Worm (Caenorhabditis elegans) whole organism, young adult: ENCODE measurements around the gene ntr-2.
"Not testable (repeated sequence)": the region's sequence is repeated elsewhere in the genome, so short reads cannot be mapped to it uniquely, and the experiment has no call there.

Experiments
- B0019.2 ChIP-seq: fragments of 200-800 bp; sonication (Bioruptor generic); conservative IDR thresholded peaks from 2 replicates; pipeline ENCODE4 v1.3.6; 2022; ENCODE audit warnings: missing genetic modification reagents, missing genetic modification characterization, missing compliant biosample characterization
- F37B4.10 ChIP-seq: fragments of 200-800 bp; sonication (Bioruptor generic); IDR thresholded peaks from 2 replicates; pipeline ENCODE4 v1.3.6; 2022; ENCODE audit warnings: missing genetic modification characterization, missing compliant biosample characterization
- F55B11.4 ChIP-seq: sonication (generic microtip); optimal IDR thresholded peaks from 2 replicates; lab custom pipeline; 2016; ENCODE audit warnings: missing compliant biosample characterization, missing genetic modification characterization, borderline replicate concordance; ENCODE audit not compliant: insufficient read depth
- K12H6.12 ChIP-seq: fragments of 200-800 bp; sonication (Bioruptor generic); optimal IDR thresholded peaks from 2 replicates; lab custom pipeline; 2018; ENCODE audit warnings: mild to moderate bottlenecking, missing genetic modification characterization, missing compliant biosample characterization
- T07F8.4 ChIP-seq: sonication (generic microtip); optimal IDR thresholded peaks from 2 replicates; lab custom pipeline; 2016; ENCODE audit warnings: mild to moderate bottlenecking, missing genetic modification characterization, moderate library complexity, missing compliant biosample characterization
- Y53G8AR.9 ChIP-seq: fragments of 200-800 bp; sonication (Bioruptor generic); conservative IDR thresholded peaks from 2 replicates; pipeline ENCODE4 v1.3.6; 2022; ENCODE audit warnings: missing genetic modification reagents, missing genetic modification characterization, missing compliant biosample characterization
- athp-1 ChIP-seq: sonication (generic microtip); optimal IDR thresholded peaks from 2 replicates; lab custom pipeline; 2017; ENCODE audit warnings: mild to moderate bottlenecking, missing genetic modification characterization, missing compliant biosample characterization
- attf-3 ChIP-seq: fragments of 200-800 bp; sonication (Bioruptor generic); conservative IDR thresholded peaks from 2 replicates; pipeline ENCODE4 v1.3.6; 2022; ENCODE audit warnings: missing genetic modification reagents, missing genetic modification characterization, missing compliant biosample characterization
- attf-5 ChIP-seq: fragments of 200-800 bp; sonication (Bioruptor generic); optimal IDR thresholded peaks from 2 replicates; lab custom pipeline; 2018; ENCODE audit warnings: mild to moderate bottlenecking, missing genetic modification characterization, missing compliant biosample characterization
- bed-1 ChIP-seq: fragments of 200-800 bp; sonication (Bioruptor generic); IDR thresholded peaks from 2 replicates; pipeline ENCODE4 v1.3.6; 2022; ENCODE audit warnings: missing genetic modification reagents, missing genetic modification characterization, missing compliant biosample characterization
- ccch-3 ChIP-seq: fragments of 200-800 bp; sonication (Bioruptor generic); optimal IDR thresholded peaks from 2 replicates; lab custom pipeline; 2018; ENCODE audit warnings: mild to moderate bottlenecking, missing genetic modification characterization, missing compliant biosample characterization
- cebp-1 ChIP-seq, 2 experiments: fragments of 200-800 bp in 1 of 2; sonication (Bioruptor generic) in 1 of 2; sonication (generic microtip) in 1 of 2; IDR thresholded peaks in 1 of 2; optimal IDR thresholded peaks in 1 of 2; 2 replicates each; pipeline versions ENCODE4 v1.3.6 to Lab custom; 2017 to 2022; ENCODE audit warnings: missing compliant biosample characterization in 2 of 2, missing genetic modification characterization in 2 of 2, mild to moderate bottlenecking in 1 of 2, missing genetic modification reagents in 1 of 2, moderate library complexity in 1 of 2
- ceh-79 ChIP-seq: sonication (generic microtip); optimal IDR thresholded peaks from 2 replicates; lab custom pipeline; 2017; ENCODE audit warnings: mild to moderate bottlenecking, missing genetic modification characterization, missing compliant biosample characterization
- egrh-3 ChIP-seq: fragments of 200-800 bp; sonication (Bioruptor generic); IDR thresholded peaks from 2 replicates; pipeline ENCODE4 v1.3.6; 2022; ENCODE audit warnings: missing genetic modification reagents, missing genetic modification characterization, missing compliant biosample characterization
- him-1 ChIP-seq: sonication (generic microtip); optimal IDR thresholded peaks from 2 replicates; lab custom pipeline; 2016; ENCODE audit warnings: missing genotype, missing genetic modification reagents, missing genetic modification characterization, missing compliant biosample characterization
- hmg-1.2 ChIP-seq: fragments of 200-800 bp; sonication (Bioruptor generic); IDR thresholded peaks from 2 replicates; pipeline ENCODE4 v1.3.6; 2022; ENCODE audit warnings: missing genetic modification reagents, missing genetic modification characterization, missing compliant biosample characterization
- let-607 ChIP-seq, 2 experiments: fragments of 200-800 bp in 1 of 2; sonication (Bioruptor generic) in 1 of 2; sonication (generic microtip) in 1 of 2; optimal IDR thresholded peaks; 2 replicates each; lab custom pipeline; 2016 to 2018; ENCODE audit warnings: mild to moderate bottlenecking in 2 of 2, missing compliant biosample characterization in 2 of 2, missing genetic modification characterization in 2 of 2, moderate library complexity in 2 of 2, missing genotype in 1 of 2
- lin-26 ChIP-seq: fragments of 200-800 bp; sonication (Bioruptor generic); IDR thresholded peaks from 2 replicates; pipeline ENCODE4 v1.3.6; 2022; ENCODE audit warnings: missing genetic modification reagents, missing genetic modification characterization, missing compliant biosample characterization
- lsy-27 ChIP-seq: sonication (generic microtip); optimal IDR thresholded peaks from 2 replicates; lab custom pipeline; 2017; ENCODE audit warnings: missing genetic modification characterization, mild to moderate bottlenecking, missing compliant biosample characterization, antibody characterized with exemption, missing genotype, borderline replicate concordance; ENCODE audit not compliant: insufficient read depth
- madf-6 ChIP-seq: fragments of 200-800 bp; sonication (Bioruptor generic); IDR thresholded peaks from 2 replicates; pipeline ENCODE4 v1.3.6; 2022; ENCODE audit warnings: missing genetic modification reagents, missing genetic modification characterization, missing compliant biosample characterization
- mcd-1 ChIP-seq: fragments of 200-800 bp; sonication (Bioruptor generic); IDR thresholded peaks from 2 replicates; pipeline ENCODE4 v1.3.6; 2022; ENCODE audit warnings: missing genetic modification reagents, missing genetic modification characterization, missing compliant biosample characterization
- nhr-80 ChIP-seq: sonication (generic microtip); optimal IDR thresholded peaks from 2 replicates; lab custom pipeline; 2016; ENCODE audit warnings: missing genetic modification characterization, missing compliant biosample characterization
- repo-1 ChIP-seq: sonication (generic microtip); optimal IDR thresholded peaks from 2 replicates; lab custom pipeline; 2017; ENCODE audit warnings: mild to moderate bottlenecking, missing genetic modification characterization, missing compliant biosample characterization
- rpc-1 ChIP-seq, 2 experiments: fragments of 150-350 bp in 1 of 2; sonication (generic microtip) in 1 of 2; optimal IDR thresholded peaks; 2 replicates each; lab custom pipeline; 2014 to 2018; ENCODE audit warnings: missing biosample characterization in 1 of 2, missing genetic modification characterization in 1 of 2, missing genetic modification reagents in 1 of 2, missing genotype in 1 of 2
- snpc-4 ChIP-seq, 5 experiments: fragments of 150-350 bp in 1 of 5; sonication (generic microtip) in 4 of 5; optimal IDR thresholded peaks; 2 replicates each; lab custom pipeline; 2014 to 2018; ENCODE audit warnings: missing genetic modification characterization in 5 of 5, missing biosample characterization in 3 of 5, antibody characterized with exemption in 2 of 5, mild to moderate bottlenecking in 2 of 5, missing compliant biosample characterization in 2 of 5, missing genotype in 2 of 5, moderate library complexity in 2 of 5, missing genetic modification reagents in 1 of 5
- somi-1 ChIP-seq: fragments of 200-800 bp; sonication (Bioruptor generic); optimal IDR thresholded peaks from 2 replicates; lab custom pipeline; 2018; ENCODE audit warnings: mild to moderate bottlenecking, missing genetic modification characterization, missing compliant biosample characterization
- sptf-2 ChIP-seq: fragments of 200-800 bp; sonication (Bioruptor generic); optimal IDR thresholded peaks from 2 replicates; lab custom pipeline; 2018; ENCODE audit warnings: mild to moderate bottlenecking, missing genetic modification characterization, missing compliant biosample characterization
- unc-130 ChIP-seq: sonication (generic microtip); optimal IDR thresholded peaks from 2 replicates; lab custom pipeline; 2016; ENCODE audit warnings: missing genetic modification reagents, missing genetic modification characterization, missing compliant biosample characterization
- zfh-2 ChIP-seq: fragments of 200-800 bp; sonication (Bioruptor generic); conservative IDR thresholded peaks from 2 replicates; pipeline ENCODE4 v1.3.6; 2022; ENCODE audit warnings: missing genetic modification reagents, missing genetic modification characterization, missing compliant biosample characterization
- zim-3 ChIP-seq: sonication (generic microtip); optimal IDR thresholded peaks from 2 replicates; lab custom pipeline; 2017; ENCODE audit warnings: mild to moderate bottlenecking, missing genetic modification characterization, moderate library complexity, missing compliant biosample characterization
- ztf-22 ChIP-seq: fragments of 200-800 bp; sonication (Bioruptor generic); optimal IDR thresholded peaks from 2 replicates; lab custom pipeline; 2018; ENCODE audit warnings: mild to moderate bottlenecking, missing genetic modification characterization, moderate library complexity, missing compliant biosample characterization
- ztf-25 ChIP-seq: fragments of 200-800 bp; sonication (Bioruptor generic); IDR thresholded peaks from 2 replicates; pipeline ENCODE4 v1.3.6; 2022; ENCODE audit warnings: missing genetic modification reagents, missing genetic modification characterization, missing compliant biosample characterization

ntr-2 gene

DNA sequence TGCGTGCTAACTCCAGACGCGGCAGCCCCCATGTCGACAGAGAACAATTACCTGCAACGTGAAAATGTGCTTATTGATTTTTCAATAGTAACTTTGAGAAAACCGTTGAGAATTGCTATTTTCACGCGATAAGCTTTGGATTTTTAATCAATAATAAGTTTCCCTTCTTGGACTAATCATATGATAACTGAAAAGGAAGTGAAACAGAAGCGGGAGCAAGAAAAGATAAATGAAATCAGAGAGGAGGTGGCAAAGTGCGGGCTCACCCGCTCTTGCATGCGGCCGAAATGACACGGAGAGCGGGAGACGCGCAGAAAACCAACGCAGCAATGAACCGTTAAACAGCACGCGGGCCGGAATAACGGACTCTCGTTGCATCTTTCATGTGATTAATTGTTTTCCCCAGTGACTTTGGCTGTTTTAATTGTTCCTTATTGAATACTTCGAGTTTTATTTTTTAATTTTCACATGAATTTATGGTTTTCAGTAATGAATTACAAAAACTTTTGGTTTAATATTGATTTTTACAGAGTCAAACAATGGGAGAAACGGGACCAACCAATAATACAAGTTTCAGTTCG lies 41.6 kb upstream of the ntr-2 start, which contains the start of the genes flwr-1 and tbc-1:
TSS of gene flwr-1 (minus strand) at position 51 of the 581 bp plus-strand sequence.
TSS of gene tbc-1 (plus strand) at position 531 of the 581 bp plus-strand sequence.
- TF ChIP-seq ccch-3 (GFP tag; lab: Kevin White, UChicago), result no peak
- TF ChIP-seq sptf-2, result no peak
- no peak for TF ChIP-seq cebp-1 (GFP tag; IDR thresholded peaks at IDR 0.05; lab: Robert Waterston, UW)
- peak; percentile 38 for TF ChIP-seq cebp-1 (tag; optimal IDR thresholded peaks at IDR 0.05; lab: Kevin White, UChicago)
- no peak for TF ChIP-seq ztf-25
- TF ChIP-seq attf-3 (GFP tag; lab: Robert Waterston, UW), result peak; percentile 90
- no peak for TF ChIP-seq T07F8.4 (tag; lab: Kevin White, UChicago)
- TF ChIP-seq hmg-1.2 (GFP tag; lab: Robert Waterston, UW), result no peak
- no peak for TF ChIP-seq K12H6.12 (tag; lab: Kevin White, UChicago)
- TF ChIP-seq somi-1, result no peak
- peak; percentile 35 for TF ChIP-seq attf-5
- TF ChIP-seq F37B4.10 (GFP tag; lab: Robert Waterston, UW), result no peak
- TF ChIP-seq ztf-22 (GFP tag; lab: Kevin White, UChicago), result no peak
- TF ChIP-seq nhr-80 (tag; lab: Kevin White, UChicago), result peak; percentile 58
- TF ChIP-seq lsy-27, result no peak
- TF ChIP-seq let-607 (tag; optimal IDR thresholded peaks at IDR 0.05; lab: Kevin White, UChicago), result peak; percentile 90 to 92
- TF ChIP-seq lin-26 (GFP tag; lab: Robert Waterston, UW), result no peak
- no peak for TF ChIP-seq him-1 (tag; lab: Kevin White, UChicago)
- TF ChIP-seq snpc-4 (GFP tag; optimal IDR thresholded peaks at IDR 0.05; lab: Kevin White, UChicago), result no peak
- no peak for TF ChIP-seq snpc-4 (tag; optimal IDR thresholded peaks at IDR 0.05; lab: Kevin White, UChicago)
- no peak for TF ChIP-seq madf-6
- TF ChIP-seq egrh-3 (GFP tag; lab: Robert Waterston, UW), result no peak
- no peak for TF ChIP-seq athp-1 (tag; lab: Kevin White, UChicago)
- no peak for TF ChIP-seq unc-130 (GFP tag; lab: Kevin White, UChicago)
- TF ChIP-seq zfh-2 (GFP tag; lab: Robert Waterston, UW), result peak; percentile 36; the same call in 1 of the 2 replicates
- TF ChIP-seq repo-1 (tag; lab: Kevin White, UChicago), result no peak
- TF ChIP-seq mcd-1, result 0 out of 2 replicates have a peak, but pooled peaks have one; percentile 8

ce11 chrX:14969615-14970014 lies 40.9 kb upstream of the ntr-2 start:
- TF ChIP-seq ceh-79, result no peak
- TF ChIP-seq B0019.2 (GFP tag; lab: Robert Waterston, UW), result no peak
- no peak for TF ChIP-seq egrh-3 (GFP tag; lab: Robert Waterston, UW)
- TF ChIP-seq nhr-80 (tag; lab: Kevin White, UChicago), result peak; percentile 73
- TF ChIP-seq F55B11.4, result no peak
- no peak for TF ChIP-seq mcd-1
- TF ChIP-seq let-607 (tag; optimal IDR thresholded peaks at IDR 0.05; lab: Kevin White, UChicago), result peak in 1 of 2 experiments; percentile 18
- no peak for TF ChIP-seq rpc-1 (optimal IDR thresholded peaks at IDR 0.05; lab: Kevin White, UChicago)
- TF ChIP-seq rpc-1 (tag; optimal IDR thresholded peaks at IDR 0.05; lab: Kevin White, UChicago), result no peak
- 0 out of 2 replicates have a peak, but pooled peaks have one; percentile 39 for TF ChIP-seq Y53G8AR.9 (GFP tag; lab: Robert Waterston, UW)

ce11 chrX:14966515-14966914 lies 37.8 kb upstream of the ntr-2 start, which contains the start of gene F20D1.22:
Gene F20D1.22 (plus strand): TSS chrX:14966815.
- not testable (repeated sequence) for TF ChIP-seq bed-1 (GFP tag; lab: Robert Waterston, UW); rpc-1 (optimal IDR thresholded peaks at IDR 0.05; lab: Kevin White, UChicago); rpc-1 (tag; optimal IDR thresholded peaks at IDR 0.05; lab: Kevin White, UChicago); zim-3 (tag; lab: Kevin White, UChicago)
